Comparison of ENCODE assay signal across 2 fruit fly cellular contexts in genomic region chr3L:20375878-20376563, dm6.
TF ChIP-seq lines count a peak whose summit lies in the region.

TSS of gene Ide (minus strand) at chr3L:20375896.
TSS of gene RhoBTB (plus strand) at chr3L:20376242.

TF ChIP-seq in whole organism, embryonic, 481 proteins besides CTCF, POLR2A, EP300 and RAD21 (continued from another document and continues in another):
- TF ChIP-seq en (GFP tag; optimal IDR thresholded peaks at IDR 0.05; lab: Kevin White, UChicago) (peak; percentile 52), wek (GFP tag; optimal IDR thresholded peaks at IDR 0.05; lab: Kevin White, UChicago) (peak; percentile 37), tup (GFP tag; optimal IDR thresholded peaks at IDR 0.05; lab: Kevin White, UChicago) (peak; percentile 47), abd-A (tag; optimal IDR thresholded peaks at IDR 0.05; lab: Kevin White, UChicago) (no peak), lola (GFP tag; optimal IDR thresholded peaks at IDR 0.05; lab: Kevin White, UChicago) (peak in 1 of 3 experiments; percentile 79), h (optimal IDR thresholded peaks at IDR 0.05; lab: Kevin White, UChicago) (no peak), stc (GFP tag; IDR thresholded peaks at IDR 0.05; lab: Robert Waterston, UW) (peak; percentile 23; the same call in 1 of the 2 replicates), pho (GFP tag; optimal IDR thresholded peaks at IDR 0.05; lab: Kevin White, UChicago) (peak; percentile 92), CG11456 (GFP tag; IDR thresholded peaks at IDR 0.05; lab: Robert Waterston, UW) (peak; percentile 82), CG2120 (GFP tag; optimal IDR thresholded peaks at IDR 0.05; lab: Kevin White, UChicago) (peak; percentile 96), Hey (tag; optimal IDR thresholded peaks at IDR 0.05; lab: Kevin White, UChicago) (no peak), CG3847 (GFP tag; IDR thresholded peaks at IDR 0.05; lab: Robert Waterston, UW) (peak; percentile 93), mirr (GFP tag; optimal IDR thresholded peaks at IDR 0.05; lab: Kevin White, UChicago) (no peak), Spps (tag; optimal IDR thresholded peaks at IDR 0.05; lab: Kevin White, UChicago) (no peak), CG11560 (tag; IDR thresholded peaks at IDR 0.05; lab: Robert Waterston, UW) (peak; percentile 76), sisA (GFP tag; IDR thresholded peaks at IDR 0.05; lab: Robert Waterston, UW) (peak; percentile 84), CG34422 (GFP tag; IDR thresholded peaks at IDR 0.05; lab: Robert Waterston, UW) (peak; percentile 51; the same call in 1 of the 3 replicates), CG8765 (GFP tag; IDR thresholded peaks at IDR 0.05; lab: Robert Waterston, UW) (peak; percentile 66; the same call in 1 of the 2 replicates), pan (optimal IDR thresholded peaks at IDR 0.05; lab: Kevin White, UChicago) (no peak), pan (GFP tag; optimal IDR thresholded peaks at IDR 0.05 in 1 of 2, IDR thresholded peaks at IDR 0.05 in 1 of 2) (peak in 1 of 2 experiments; percentile 58), CG6813 (GFP tag; optimal IDR thresholded peaks at IDR 0.05; lab: Kevin White, UChicago) (no peak), pum (GFP tag; optimal IDR thresholded peaks at IDR 0.05; lab: Kevin White, UChicago) (peak; percentile 91), CG32532 (GFP tag; IDR thresholded peaks at IDR 0.05; lab: Robert Waterston, UW) (peak; percentile 82), HHEX (GFP tag; optimal IDR thresholded peaks at IDR 0.05; lab: Kevin White, UChicago) (peak; percentile 48), CG18764 (GFP tag; optimal IDR thresholded peaks at IDR 0.05; lab: Kevin White, UChicago) (no peak), CG1603 (tag; optimal IDR thresholded peaks at IDR 0.05; lab: Kevin White, UChicago) (no peak), Lim3 (GFP tag; IDR thresholded peaks at IDR 0.05; lab: Robert Waterston, UW) (no peak), CG2889 (GFP tag; IDR thresholded peaks at IDR 0.05; lab: Robert Waterston, UW) (peak; percentile 64; the same call in 1 of the 3 replicates), Hmr (GFP tag; optimal IDR thresholded peaks at IDR 0.05; lab: Kevin White, UChicago) (peak; percentile 83), CG6254 (GFP tag; optimal IDR thresholded peaks at IDR 0.05; lab: Kevin White, UChicago) (no peak), Mad (GFP tag; optimal IDR thresholded peaks at IDR 0.05; lab: Kevin White, UChicago) (peak; percentile 77), HmgZ (tag; optimal IDR thresholded peaks at IDR 0.05; lab: Kevin White, UChicago) (peak; percentile 72), cg (GFP tag; optimal IDR thresholded peaks at IDR 0.05; lab: Kevin White, UChicago) (peak; percentile 24), exex (tag; optimal IDR thresholded peaks at IDR 0.05; lab: Kevin White, UChicago) (peak; percentile 44), HmgD (GFP tag; optimal IDR thresholded peaks at IDR 0.05; lab: Kevin White, UChicago) (peak; percentile 72), vvl (GFP tag; IDR thresholded peaks at IDR 0.05; lab: Robert Waterston, UW) (peak; percentile 66; the same call in 1 of the 2 replicates), croc (GFP tag; conservative IDR thresholded peaks at IDR 0.05; lab: Robert Waterston, UW) (peak; percentile 48), CG8359 (GFP tag; optimal IDR thresholded peaks at IDR 0.05; lab: Kevin White, UChicago; ENCODE audit: borderline replicate concordance) (peak; percentile 31), CG8944 (GFP tag; optimal IDR thresholded peaks at IDR 0.05; lab: Kevin White, UChicago) (peak; percentile 87), trh (GFP tag; optimal IDR thresholded peaks at IDR 0.05; lab: Kevin White, UChicago) (peak; percentile 65), kay (GFP tag; optimal IDR thresholded peaks at IDR 0.05; lab: Kevin White, UChicago) (peak; percentile 73), Sry-δ (GFP tag; optimal IDR thresholded peaks at IDR 0.05; lab: Kevin White, UChicago) (peak; percentile 66), nau (GFP tag; optimal IDR thresholded peaks at IDR 0.05; lab: Kevin White, UChicago) (no peak), CG32767 (GFP tag; IDR thresholded peaks at IDR 0.05; lab: Robert Waterston, UW) (no peak), Adf1 (GFP tag; IDR thresholded peaks at IDR 0.05; lab: Robert Waterston, UW) (peak; percentile 32; the same call in 1 of the 2 replicates), Neu2 (GFP tag; optimal IDR thresholded peaks at IDR 0.05; lab: Kevin White, UChicago; ENCODE audit: borderline replicate concordance) (no peak), Chrac-16 (GFP tag; optimal IDR thresholded peaks at IDR 0.05; lab: Kevin White, UChicago) (peak; percentile 88), CG17361 (GFP tag; IDR thresholded peaks at IDR 0.05; lab: Robert Waterston, UW) (peak; percentile 92), CG2678 (tag; optimal IDR thresholded peaks at IDR 0.05; lab: Kevin White, UChicago) (peak; percentile 87), run (tag; optimal IDR thresholded peaks at IDR 0.05; lab: Kevin White, UChicago) (no peak), B-H2 (GFP tag; optimal IDR thresholded peaks at IDR 0.05; lab: Kevin White, UChicago) (peak; percentile 82), CG30020 (tag; optimal IDR thresholded peaks at IDR 0.05; lab: Kevin White, UChicago) (peak; percentile 66), CG13624 (GFP tag; optimal IDR thresholded peaks at IDR 0.05; lab: Kevin White, UChicago) (peak; percentile 90), CG7928 (GFP tag; optimal IDR thresholded peaks at IDR 0.05; lab: Kevin White, UChicago) (peak; percentile 57), Sin3A (optimal IDR thresholded peaks at IDR 0.05; lab: Kevin White, UChicago) (peak; percentile 96), tin (GFP tag; optimal IDR thresholded peaks at IDR 0.05; lab: Kevin White, UChicago) (peak; percentile 77), caup (GFP tag; optimal IDR thresholded peaks at IDR 0.05; lab: Kevin White, UChicago; ENCODE audit: severe bottlenecking) (peak; percentile 59), CG7556 (GFP tag; optimal IDR thresholded peaks at IDR 0.05; lab: Kevin White, UChicago) (peak; percentile 69), cato (GFP tag; optimal IDR thresholded peaks at IDR 0.05; lab: Kevin White, UChicago; ENCODE audit: borderline replicate concordance) (peak; percentile 77), gfzf (GFP tag; optimal IDR thresholded peaks at IDR 0.05; lab: Kevin White, UChicago) (peak; percentile 19), CG12071 (GFP tag; optimal IDR thresholded peaks at IDR 0.05; lab: Kevin White, UChicago) (peak; percentile 17), dati (GFP tag; IDR thresholded peaks at IDR 0.05; lab: Robert Waterston, UW) (no peak), ind (GFP tag; optimal IDR thresholded peaks at IDR 0.05; lab: Kevin White, UChicago) (peak; percentile 93), CG11398 (GFP tag; optimal IDR thresholded peaks at IDR 0.05; lab: Kevin White, UChicago) (no peak), CG17568 (GFP tag; optimal IDR thresholded peaks at IDR 0.05; lab: Kevin White, UChicago) (no peak)

TF ChIP-seq in whole organism, prepupa, 60 proteins besides CTCF, POLR2A, EP300 and RAD21 (continued from another document):
- TF ChIP-seq fd59A (GFP tag; optimal IDR thresholded peaks at IDR 0.05; lab: Kevin White, UChicago) (peak; percentile 59), CG8319 (GFP tag; optimal IDR thresholded peaks at IDR 0.05; lab: Kevin White, UChicago) (peak; percentile 78), CG9139 (GFP tag; optimal IDR thresholded peaks at IDR 0.05; lab: Kevin White, UChicago) (no peak), svp (GFP tag; lab: Kevin White, UChicago) (no peak), fd85E (GFP tag; optimal IDR thresholded peaks at IDR 0.05; lab: Kevin White, UChicago) (no peak), cyc (GFP tag; optimal IDR thresholded peaks at IDR 0.05; lab: Kevin White, UChicago) (peak; percentile 90), OdsH (GFP tag; optimal IDR thresholded peaks at IDR 0.05; lab: Kevin White, UChicago) (peak; percentile 87), eg (GFP tag; IDR thresholded peaks at IDR 0.05; lab: Robert Waterston, UW) (peak; percentile 82)
